Worm (Caenorhabditis elegans): Measurements from ENCODE around the gene srw-16.

DNA sequence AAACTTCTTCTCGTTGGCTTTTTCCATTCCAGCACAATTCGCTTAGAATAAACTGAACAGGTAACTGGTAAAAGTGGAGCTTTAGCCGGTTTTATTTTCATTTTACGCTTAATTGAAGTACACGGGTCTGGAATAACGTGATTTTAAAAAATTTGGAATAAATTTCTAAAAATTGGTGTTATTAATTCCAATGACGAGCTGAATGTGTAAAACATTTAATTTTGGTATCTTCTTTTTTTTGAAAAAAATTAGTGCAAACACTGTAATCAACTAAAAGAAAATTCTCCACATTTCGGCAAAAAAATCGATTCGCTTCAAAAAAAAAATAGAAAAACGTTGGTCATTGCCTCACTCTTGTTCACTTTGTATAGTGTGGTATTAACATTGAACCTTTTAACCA lies 2.4 kb downstream of the srw-16 start, which contains the start of gene T10H4.4:
- no peak for TF ChIP-seq F22D6.2 (tag; optimal IDR thresholded peaks at IDR 0.05)
- TF ChIP-seq madf-3 (GFP tag; IDR thresholded peaks at IDR 0.05), result no peak
- TF ChIP-seq pha-4 (tag; optimal IDR thresholded peaks at IDR 0.05), result no peak
- no peak for TF ChIP-seq sea-2 (GFP tag; IDR thresholded peaks at IDR 0.05)
- TF ChIP-seq nfyb-1 (GFP tag; IDR thresholded peaks at IDR 0.05), result no peak
- TF ChIP-seq aptf-3 (GFP tag; IDR thresholded peaks at IDR 0.05), result no peak
- TF ChIP-seq unc-62 (GFP tag; optimal IDR thresholded peaks at IDR 0.05), result no peak
- no peak for TF ChIP-seq snpc-4 (GFP tag; optimal IDR thresholded peaks at IDR 0.05)
- TF ChIP-seq snpc-4 (tag; optimal IDR thresholded peaks at IDR 0.05), result no peak
- no peak for TF ChIP-seq ama-1 (optimal IDR thresholded peaks at IDR 0.05)
- TF ChIP-seq ama-1 (GFP tag; optimal IDR thresholded peaks at IDR 0.05), result no peak
- TF ChIP-seq mcd-1 (GFP tag; IDR thresholded peaks at IDR 0.05), result no peak

Measured in whole organism, young adult.